Worm (Caenorhabditis elegans): ENCODE data around the gene oef-1.
"Not testable (repeated sequence)": the region's sequence is repeated elsewhere in the genome, so short reads cannot be mapped to it uniquely, and the experiment has no call there.

The oef-1 gene

DNA sequence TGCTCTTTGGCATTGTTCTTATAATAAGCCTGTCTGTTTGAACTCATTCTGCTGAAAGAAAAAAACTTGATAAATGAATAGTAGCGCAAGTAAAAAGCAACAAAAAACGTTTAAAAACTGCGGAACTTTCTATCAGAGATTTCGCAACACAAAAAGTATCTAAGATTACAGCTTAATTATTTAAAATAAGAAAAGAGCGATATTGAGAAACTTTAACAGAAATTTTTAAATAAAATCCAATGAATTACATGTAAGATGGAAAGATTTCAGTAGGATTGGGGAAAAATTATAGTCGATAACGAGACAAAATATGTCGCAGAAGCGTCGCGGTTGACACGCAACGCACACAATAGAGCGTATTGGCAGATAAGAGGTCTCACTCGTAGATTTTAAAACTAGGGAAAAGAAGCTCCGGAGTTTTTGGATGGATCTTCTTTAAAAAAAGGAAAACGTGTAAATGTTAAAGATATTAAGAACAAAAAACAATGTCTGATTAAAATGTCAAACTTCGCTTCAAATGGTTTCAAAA is 13.5 kb downstream of the oef-1 start, which contains the start of gene ima-3 (continued):
- TF ChIP-seq mef-2 (tag; optimal IDR thresholded peaks at IDR 0.05) (no peak), irx-1 (tag; optimal IDR thresholded peaks at IDR 0.05) (no peak), hlh-4 (tag; optimal IDR thresholded peaks at IDR 0.05) (no peak), lin-14 (GFP tag; optimal IDR thresholded peaks at IDR 0.05) (peak; percentile 16), sox-4 (tag; optimal IDR thresholded peaks at IDR 0.05) (no peak), skn-1 (tag; optimal IDR thresholded peaks at IDR 0.05) (peak; percentile 22), C16A3.4 (tag; optimal IDR thresholded peaks at IDR 0.05) (peak; percentile 87), mep-1 (tag; optimal IDR thresholded peaks at IDR 0.05) (peak; percentile 28), snpc-4 (tag; optimal IDR thresholded peaks at IDR 0.05) (peak; percentile 2), mab-9 (GFP tag; IDR thresholded peaks at IDR 0.05) (no peak), nhr-77 (tag; optimal IDR thresholded peaks at IDR 0.05) (peak; percentile 48), aly-2 (tag; optimal IDR thresholded peaks at IDR 0.05) (no peak), nhr-237 (tag; optimal IDR thresholded peaks at IDR 0.05) (no peak), lir-3 (tag; optimal IDR thresholded peaks at IDR 0.05; ENCODE audit: poor library complexity) (no peak), unc-62 (GFP tag; optimal IDR thresholded peaks at IDR 0.05) (no peak), sup-37 (GFP tag; optimal IDR thresholded peaks at IDR 0.05) (no peak), snu-23 (GFP tag; optimal IDR thresholded peaks at IDR 0.05) (peak; percentile 29), nhr-47 (tag; optimal IDR thresholded peaks at IDR 0.05) (peak; percentile 14), unc-30 (tag; optimal IDR thresholded peaks at IDR 0.05) (no peak), ceh-63 (GFP tag; optimal IDR thresholded peaks at IDR 0.05) (no peak), tlp-1 (tag; optimal IDR thresholded peaks at IDR 0.05) (no peak), blmp-1 (tag; optimal IDR thresholded peaks at IDR 0.05) (peak; percentile 69), dsc-1 (tag; optimal IDR thresholded peaks at IDR 0.05) (no peak), efl-3 (GFP tag; optimal IDR thresholded peaks at IDR 0.05) (no peak), nhr-11 (tag; optimal IDR thresholded peaks at IDR 0.05) (no peak), nhr-12 (tag; optimal IDR thresholded peaks at IDR 0.05) (no peak), ceh-88 (GFP tag; IDR thresholded peaks at IDR 0.05) (no peak)

DNA sequence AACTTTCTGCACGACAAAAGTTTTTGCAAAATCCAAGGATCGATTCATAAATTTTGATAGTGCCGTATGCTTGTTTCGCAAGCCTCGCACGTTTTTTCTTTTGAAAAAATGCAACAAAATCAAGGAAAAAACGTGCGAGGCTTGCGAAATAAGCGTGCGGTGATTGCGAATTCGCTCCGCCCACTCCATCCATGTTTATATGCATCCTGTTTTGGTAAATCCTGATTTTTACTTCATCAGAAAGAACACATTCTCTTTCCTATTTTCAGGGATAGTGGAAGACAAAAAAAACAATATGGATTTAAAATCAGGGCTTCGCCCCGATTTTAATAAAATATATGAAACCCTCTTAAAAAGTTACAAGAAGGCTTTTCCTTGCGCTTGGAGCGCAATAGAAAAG is 15.6 kb downstream of the oef-1 start, which contains the start of gene F32E10.9:
Gene F32E10.9 (minus strand): TSS at position 101 of the 400 bp plus-strand sequence.
- TF ChIP-seq unc-98 (GFP tag; IDR thresholded peaks at IDR 0.05); isw-1 (GFP tag; IDR thresholded peaks at IDR 0.05); hlh-4 (tag; optimal IDR thresholded peaks at IDR 0.05): not testable (repeated sequence)

DNA sequence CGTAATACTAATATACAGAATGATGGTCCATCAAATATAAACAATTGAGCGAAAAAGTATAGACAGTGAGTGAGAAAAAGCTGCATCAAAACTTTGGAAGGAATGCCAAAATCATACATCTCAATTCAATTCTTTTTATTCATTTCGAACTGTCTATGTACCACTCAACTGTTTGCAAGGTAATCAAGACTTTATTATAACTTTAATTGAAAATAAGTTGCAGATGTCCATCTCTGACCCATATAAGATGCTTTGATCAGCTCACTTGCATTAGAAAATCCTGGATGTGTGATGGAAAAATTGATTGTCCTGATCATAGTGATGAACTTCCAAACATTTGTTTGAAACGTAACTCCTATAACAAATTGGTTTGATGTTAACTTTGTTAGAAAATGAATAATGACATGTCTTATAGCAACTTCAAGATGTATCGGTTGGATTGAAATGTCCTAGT is 19.4 kb downstream of the oef-1 start, which contains the start of gene F32E10.8:
Gene F32E10.8 (plus strand): TSS at position 51 of the 454 bp plus-strand sequence.
- no peak for TF ChIP-seq hlh-17 (GFP tag; optimal IDR thresholded peaks at IDR 0.05; ENCODE audit: borderline replicate concordance)
- no peak for TF ChIP-seq egl-13 (tag; optimal IDR thresholded peaks at IDR 0.05)
- no peak for TF ChIP-seq lin-14 (GFP tag; optimal IDR thresholded peaks at IDR 0.05)
- TF ChIP-seq nhr-76 (tag; optimal IDR thresholded peaks at IDR 0.05) = no peak
- TF ChIP-seq tbx-2 (tag; optimal IDR thresholded peaks at IDR 0.05) = no peak
- no peak for TF ChIP-seq nhr-20 (tag; optimal IDR thresholded peaks at IDR 0.05)
- TF ChIP-seq C16A3.4 (tag; optimal IDR thresholded peaks at IDR 0.05) = no peak
- TF ChIP-seq mab-9 (GFP tag; IDR thresholded peaks at IDR 0.05) = no peak
- no peak for TF ChIP-seq nhr-77 (tag; optimal IDR thresholded peaks at IDR 0.05)
- TF ChIP-seq nhr-19 (GFP tag; conservative IDR thresholded peaks at IDR 0.05) = no peak
- no peak for TF ChIP-seq lir-3 (tag; optimal IDR thresholded peaks at IDR 0.05; ENCODE audit: poor library complexity)
- TF ChIP-seq nhr-12 (tag; optimal IDR thresholded peaks at IDR 0.05) = no peak
- TF ChIP-seq efl-3 (GFP tag; optimal IDR thresholded peaks at IDR 0.05) = no peak

ce11 chrIV:7568593-7568992 is 20.4 kb downstream of the oef-1 start, which contains the start of gene clec-180:
clec-180 (plus strand) TSS chrIV:7568893.
- no peak for TF ChIP-seq nhr-28 (tag; optimal IDR thresholded peaks at IDR 0.05)
- TF ChIP-seq alr-1 (tag; optimal IDR thresholded peaks at IDR 0.05; ENCODE audit: borderline replicate concordance) = no peak
- no peak for TF ChIP-seq dsc-1 (tag; optimal IDR thresholded peaks at IDR 0.05)
- TF ChIP-seq nhr-85 (tag) = no peak
- TF ChIP-seq egl-27 (tag; optimal IDR thresholded peaks at IDR 0.05) = no peak
- peak; percentile 83 for TF ChIP-seq blmp-1 (tag; optimal IDR thresholded peaks at IDR 0.05)
- TF ChIP-seq fos-1 (tag; optimal IDR thresholded peaks at IDR 0.05) = no peak
